Fruit fly (Drosophila melanogaster) whole organism, adult: ENCODE results near the gene Cfp1.

Experiments used
- CG11617 ChIP-seq: fragments of 200-800 bp; sonication (Bioruptor generic); optimal IDR thresholded peaks from 2 replicates; lab custom pipeline; 2017; ENCODE audit warnings: mild to moderate bottlenecking, missing biosample characterization, missing genetic modification reagents, missing genetic modification characterization
- CG12768 ChIP-seq: fragments of 200-800 bp; sonication (Bioruptor generic); optimal IDR thresholded peaks from 2 replicates; lab custom pipeline; 2017; ENCODE audit warnings: missing biosample characterization, missing genetic modification characterization, mild to moderate bottlenecking, moderate library complexity, missing genetic modification reagents
- pad ChIP-seq: fragments of 200-800 bp; sonication (Bioruptor generic); optimal IDR thresholded peaks from 3 replicates; lab custom pipeline; 2017; ENCODE audit warnings: missing biosample characterization, missing genetic modification characterization, mild to moderate bottlenecking, moderate library complexity, missing genetic modification reagents
- tj ChIP-seq: fragments of 200-800 bp; sonication (Bioruptor generic); optimal IDR thresholded peaks from 3 replicates; lab custom pipeline; 2017; ENCODE audit warnings: missing biosample characterization, mild to moderate bottlenecking, missing genetic modification characterization, moderate library complexity

dm6 chrX:9236485-9236884 is 36.3 kb downstream of the Cfp1 start, which contains the start of gene Ir8a:
- TF ChIP-seq CG12768 (GFP tag; lab: Kevin White, UChicago), result no peak
- TF ChIP-seq pad (GFP tag; lab: Kevin White, UChicago), result no peak
- TF ChIP-seq CG11617 (GFP tag; lab: Kevin White, UChicago), result no peak
- TF ChIP-seq tj (GFP tag; lab: Kevin White, UChicago), result no peak
